Worm (Caenorhabditis elegans) whole organism, L1 larva: ENCODE results near the gene ZC449.1.
A peak's percentile ranks its signal among the peaks of the same experiment; 100 is the strongest.

Source experiments
- C16A3.4 ChIP-seq: fragments of 150-350 bp; optimal IDR thresholded peaks from 2 replicates; lab custom pipeline; 2014; ENCODE audit warnings: missing biosample characterization, missing genetic modification characterization
- aha-1 ChIP-seq: fragments of 150-350 bp; optimal IDR thresholded peaks from 2 replicates; lab custom pipeline; 2014; ENCODE audit warnings: missing biosample characterization, missing genetic modification characterization
- aly-2 ChIP-seq: fragments of 150-350 bp; optimal IDR thresholded peaks from 2 replicates; lab custom pipeline; 2014; ENCODE audit warnings: missing biosample characterization, missing genetic modification characterization
- blmp-1 ChIP-seq: fragments of 150-350 bp; optimal IDR thresholded peaks from 2 replicates; lab custom pipeline; 2014; ENCODE audit warnings: missing biosample characterization, missing genetic modification characterization
- ceh-8 ChIP-seq: fragments of 200-800 bp; sonication (Bioruptor generic); optimal IDR thresholded peaks from 2 replicates; lab custom pipeline; 2018; ENCODE audit warnings: mild to moderate bottlenecking, missing genetic modification characterization, moderate library complexity, missing compliant biosample characterization
- ceh-82 ChIP-seq, 3 experiments: fragments of 150-350 bp in 1 of 3; sonication (generic microtip) in 2 of 3; optimal IDR thresholded peaks; 2 replicates each; lab custom pipeline; 2014 to 2017; ENCODE audit warnings: missing biosample characterization in 3 of 3, missing genetic modification characterization in 3 of 3
- ceh-88 ChIP-seq: fragments of 200-800 bp; sonication (Bioruptor generic); IDR thresholded peaks from 2 replicates; pipeline ENCODE4 v1.3.6; 2022; ENCODE audit warnings: missing genetic modification characterization, missing compliant biosample characterization
- ces-1 ChIP-seq: fragments of 150-350 bp; optimal IDR thresholded peaks from 2 replicates; lab custom pipeline; 2014; ENCODE audit warnings: missing biosample characterization, missing genetic modification reagents, missing genetic modification characterization
- dpl-1 ChIP-seq, 3 experiments: fragments of 150-350 bp in 2 of 3; sonication (generic microtip) in 1 of 3; optimal IDR thresholded peaks; 2 replicates each; lab custom pipeline; 2014 to 2017; ENCODE audit warnings: missing biosample characterization in 3 of 3, missing genetic modification characterization in 3 of 3, missing genetic modification reagents in 3 of 3
- dsc-1 ChIP-seq: sonication (generic microtip); optimal IDR thresholded peaks from 2 replicates; lab custom pipeline; 2016; ENCODE audit warnings: mild to moderate bottlenecking, missing genetic modification characterization, missing compliant biosample characterization
- efl-1 ChIP-seq, 4 experiments: fragments of 150-350 bp; optimal IDR thresholded peaks in 3 of 4; peaks in 1 of 4; 1 replicate in 1 of 4; 2 replicates in 3 of 4; lab custom pipeline; 2014; ENCODE audit warnings: missing biosample characterization in 2 of 4, missing genetic modification characterization in 2 of 4, missing genetic modification reagents in 2 of 4
- efl-3 ChIP-seq: fragments of 200-800 bp; sonication (Bioruptor generic); optimal IDR thresholded peaks from 2 replicates; lab custom pipeline; 2018; ENCODE audit warnings: mild to moderate bottlenecking, missing genetic modification characterization, missing compliant biosample characterization
- egl-13 ChIP-seq: sonication (generic microtip); optimal IDR thresholded peaks from 2 replicates; lab custom pipeline; 2016; ENCODE audit warnings: missing genotype, missing genetic modification reagents, missing genetic modification characterization, missing compliant biosample characterization
- elt-2 ChIP-seq: sonication (generic microtip); optimal IDR thresholded peaks from 2 replicates; lab custom pipeline; 2016; ENCODE audit warnings: missing genetic modification characterization, mild to moderate bottlenecking, inconsistent platforms, missing compliant biosample characterization, missing genetic modification reagents
- ets-5 ChIP-seq: fragments of 200-800 bp; sonication (Bioruptor generic); IDR thresholded peaks from 2 replicates; pipeline ENCODE4 v1.3.6; 2022; ENCODE audit warnings: missing genetic modification characterization, missing compliant biosample characterization
- fkh-10 ChIP-seq: sonication (generic microtip); optimal IDR thresholded peaks from 2 replicates; lab custom pipeline; 2017; ENCODE audit warnings: missing biosample characterization, missing genetic modification reagents, missing genetic modification characterization
- fkh-4 ChIP-seq: sonication (generic microtip); optimal IDR thresholded peaks from 2 replicates; lab custom pipeline; 2016; ENCODE audit warnings: missing compliant biosample characterization, missing genetic modification characterization, borderline replicate concordance
- fkh-8 ChIP-seq: sonication (generic microtip); optimal IDR thresholded peaks from 2 replicates; lab custom pipeline; 2016; ENCODE audit warnings: mild to moderate bottlenecking, missing genetic modification characterization, missing compliant biosample characterization
- grh-1 ChIP-seq: fragments of 200-800 bp; sonication (Bioruptor generic); IDR thresholded peaks from 2 replicates; pipeline ENCODE4 v1.3.6; 2022; ENCODE audit warnings: missing genetic modification reagents, missing genetic modification characterization, missing compliant biosample characterization
- hlh-17 ChIP-seq: fragments of 200-800 bp; sonication (Bioruptor generic); optimal IDR thresholded peaks from 2 replicates; lab custom pipeline; 2018; ENCODE audit warnings: missing genetic modification characterization, mild to moderate bottlenecking, missing compliant biosample characterization, moderate library complexity, borderline replicate concordance
- hlh-4 ChIP-seq: sonication (generic microtip); optimal IDR thresholded peaks from 2 replicates; lab custom pipeline; 2016; ENCODE audit warnings: mild to moderate bottlenecking, missing genetic modification characterization, missing compliant biosample characterization
- hpl-2 ChIP-seq: fragments of 150-350 bp; optimal IDR thresholded peaks from 2 replicates; lab custom pipeline; 2014; ENCODE audit warnings: missing biosample characterization, missing genetic modification reagents, missing genetic modification characterization
- irx-1 ChIP-seq: sonication (generic microtip); optimal IDR thresholded peaks from 2 replicates; lab custom pipeline; 2016; ENCODE audit warnings: missing genetic modification characterization, missing compliant biosample characterization
- isw-1 ChIP-seq: fragments of 200-800 bp; sonication (Bioruptor generic); IDR thresholded peaks from 2 replicates; pipeline ENCODE4 v1.3.6; 2022; ENCODE audit warnings: missing genetic modification characterization, missing compliant biosample characterization
- lin-14 ChIP-seq: fragments of 200-800 bp; sonication (Bioruptor generic); optimal IDR thresholded peaks from 2 replicates; lab custom pipeline; 2018; ENCODE audit warnings: mild to moderate bottlenecking, missing genetic modification characterization, moderate library complexity, missing compliant biosample characterization
- lin-15B ChIP-seq: fragments of 150-350 bp; sonication (generic microtip); optimal IDR thresholded peaks from 3 replicates; lab custom pipeline; 2014; ENCODE audit warnings: missing biosample characterization, missing genetic modification characterization
- lin-35 ChIP-seq, 2 experiments: fragments of 150-350 bp; optimal IDR thresholded peaks; 2 replicates each; lab custom pipeline; 2014; ENCODE audit warnings: missing biosample characterization in 2 of 2, missing genetic modification characterization in 2 of 2, missing genetic modification reagents in 2 of 2
- lsy-2 ChIP-seq, 2 experiments: fragments of 150-350 bp; optimal IDR thresholded peaks; 2 replicates each; lab custom pipeline; 2014; ENCODE audit warnings: missing biosample characterization in 2 of 2, missing genetic modification characterization in 2 of 2
- mab-9 ChIP-seq: fragments of 200-800 bp; sonication (Bioruptor generic); IDR thresholded peaks from 2 replicates; pipeline ENCODE4 v1.3.6; 2022; ENCODE audit warnings: missing genetic modification reagents, missing genetic modification characterization, missing compliant biosample characterization
- mdl-1 ChIP-seq, 2 experiments: fragments of 150-350 bp; optimal IDR thresholded peaks; 2 replicates each; lab custom pipeline; 2014 to 2017; ENCODE audit warnings: missing biosample characterization in 2 of 2, missing genetic modification characterization in 2 of 2, inconsistent platforms in 1 of 2
- mep-1 ChIP-seq: fragments of 150-350 bp; optimal IDR thresholded peaks from 2 replicates; lab custom pipeline; 2014; ENCODE audit warnings: missing biosample characterization, missing genetic modification characterization
- nhr-11 ChIP-seq: fragments of 150-350 bp; optimal IDR thresholded peaks from 2 replicates; lab custom pipeline; 2014; ENCODE audit warnings: missing biosample characterization, missing genetic modification characterization
- nhr-19 ChIP-seq: fragments of 200-800 bp; sonication (Bioruptor generic); conservative IDR thresholded peaks from 2 replicates; pipeline ENCODE4 v1.3.6; 2022; ENCODE audit warnings: missing genetic modification characterization, missing compliant biosample characterization
- nhr-20 ChIP-seq: sonication (generic microtip); optimal IDR thresholded peaks from 2 replicates; lab custom pipeline; 2016; ENCODE audit warnings: mild to moderate bottlenecking, missing genetic modification characterization, missing compliant biosample characterization
- nhr-71 ChIP-seq: sonication (generic microtip); optimal IDR thresholded peaks from 2 replicates; lab custom pipeline; 2016; ENCODE audit warnings: mild to moderate bottlenecking, missing genetic modification characterization, moderate library complexity, missing compliant biosample characterization
- nhr-84 ChIP-seq: sonication (generic microtip); optimal IDR thresholded peaks from 2 replicates; lab custom pipeline; 2017; ENCODE audit warnings: missing biosample characterization, missing genetic modification characterization
- rnt-1 ChIP-seq: sonication (generic microtip); optimal IDR thresholded peaks from 2 replicates; lab custom pipeline; 2016; ENCODE audit warnings: mild to moderate bottlenecking, missing genetic modification characterization, moderate library complexity, missing compliant biosample characterization
- snpc-4 ChIP-seq: fragments of 150-350 bp; optimal IDR thresholded peaks from 2 replicates; lab custom pipeline; 2014; ENCODE audit warnings: missing biosample characterization, missing genetic modification characterization
- snu-23 ChIP-seq: sonication (generic microtip); optimal IDR thresholded peaks from 2 replicates; lab custom pipeline; 2016; ENCODE audit warnings: missing genetic modification characterization, missing compliant biosample characterization
- sup-37 ChIP-seq: fragments of 200-800 bp; sonication (Bioruptor generic); optimal IDR thresholded peaks from 2 replicates; lab custom pipeline; 2018; ENCODE audit warnings: mild to moderate bottlenecking, missing genetic modification characterization, missing compliant biosample characterization
- swsn-7 ChIP-seq: sonication (generic microtip); optimal IDR thresholded peaks from 2 replicates; lab custom pipeline; 2016; ENCODE audit warnings: missing genetic modification characterization, missing compliant biosample characterization
- tbx-2 ChIP-seq: sonication (generic microtip); optimal IDR thresholded peaks from 2 replicates; lab custom pipeline; 2016; ENCODE audit warnings: missing genetic modification characterization, missing compliant biosample characterization
- unc-130 ChIP-seq: fragments of 150-350 bp; optimal IDR thresholded peaks from 2 replicates; lab custom pipeline; 2017; ENCODE audit warnings: missing biosample characterization, missing genetic modification characterization, inconsistent platforms
- unc-30 ChIP-seq: sonication (generic microtip); optimal IDR thresholded peaks from 2 replicates; lab custom pipeline; 2017; ENCODE audit warnings: missing biosample characterization, missing genetic modification characterization
- unc-86 ChIP-seq: sonication (generic microtip); optimal IDR thresholded peaks from 2 replicates; lab custom pipeline; 2016; ENCODE audit warnings: missing genetic modification characterization, missing compliant biosample characterization
- unc-98 ChIP-seq: fragments of 200-800 bp; sonication (Bioruptor generic); IDR thresholded peaks from 2 replicates; pipeline ENCODE4 v1.3.6; 2022; ENCODE audit warnings: missing genetic modification characterization, missing compliant biosample characterization
- vab-15 ChIP-seq: sonication (generic microtip); optimal IDR thresholded peaks from 2 replicates; lab custom pipeline; 2017; ENCODE audit warnings: missing genotype, mild to moderate bottlenecking, missing genetic modification characterization, missing compliant biosample characterization
- xbp-1 ChIP-seq: sonication (generic microtip); optimal IDR thresholded peaks from 2 replicates; lab custom pipeline; 2016; ENCODE audit warnings: missing genetic modification characterization, missing compliant biosample characterization
- zag-1 ChIP-seq: fragments of 150-350 bp; optimal IDR thresholded peaks from 2 replicates; lab custom pipeline; 2014; ENCODE audit warnings: missing biosample characterization, missing genetic modification characterization
- zip-4 ChIP-seq: fragments of 200-800 bp; sonication (Bioruptor generic); optimal IDR thresholded peaks from 2 replicates; lab custom pipeline; 2018; ENCODE audit warnings: mild to moderate bottlenecking, missing genetic modification characterization, moderate library complexity, missing compliant biosample characterization
- ztf-11 ChIP-seq, 2 experiments: sonication (generic microtip); optimal IDR thresholded peaks; 2 replicates each; lab custom pipeline; 2016 to 2017; ENCODE audit warnings: missing genetic modification characterization in 2 of 2, missing biosample characterization in 1 of 2, missing compliant biosample characterization in 1 of 2
- ztf-4 ChIP-seq: fragments of 150-350 bp; optimal IDR thresholded peaks from 2 replicates; lab custom pipeline; 2014; ENCODE audit warnings: missing biosample characterization, missing genetic modification characterization

ZC449.1 gene

ce11 chrX:4982009-4982625, 42.1 kb upstream of the ZC449.1 start:
- TF ChIP-seq ceh-82 (tag; optimal IDR thresholded peaks at IDR 0.05; lab: Kevin White, UChicago) = peak in 2 of 3 experiments; percentile 58 to 66
- no peak for TF ChIP-seq nhr-11 (tag; lab: Kevin White, UChicago)
- TF ChIP-seq ces-1 (GFP tag; lab: Kevin White, UChicago) = no peak
- TF ChIP-seq hlh-4 (tag; lab: Kevin White, UChicago) = no peak
- peak; percentile 8 to 33 for TF ChIP-seq lsy-2 (tag; optimal IDR thresholded peaks at IDR 0.05; lab: Kevin White, UChicago)
- peak; percentile 25 for TF ChIP-seq isw-1
- peak; percentile 46; the same call in 1 of the 2 replicates for TF ChIP-seq mab-9 (GFP tag; lab: Robert Waterston, UW)
- peak; percentile 94 for TF ChIP-seq lin-14 (GFP tag; lab: Kevin White, UChicago)
- no peak for TF ChIP-seq fkh-4 (tag; lab: Kevin White, UChicago)
- peak; percentile 7 for TF ChIP-seq zip-4 (GFP tag; lab: Kevin White, UChicago)
- TF ChIP-seq snu-23 (GFP tag; lab: Kevin White, UChicago) = peak; percentile 26
- TF ChIP-seq ets-5 (GFP tag; lab: Robert Waterston, UW) = no peak
- TF ChIP-seq hpl-2 (GFP tag; lab: Kevin White, UChicago) = no peak
- 0 out of 2 replicates have a peak, but pooled peaks have one; percentile 14 for TF ChIP-seq unc-98 (GFP tag; lab: Robert Waterston, UW)
- TF ChIP-seq efl-3 (GFP tag; lab: Kevin White, UChicago) = no peak
- TF ChIP-seq lin-35 (GFP tag; optimal IDR thresholded peaks at IDR 0.05; lab: Kevin White, UChicago) = no peak
- peak in 1 of 2 experiments; percentile 28 for TF ChIP-seq ztf-11 (tag; optimal IDR thresholded peaks at IDR 0.05; lab: Kevin White, UChicago)
- TF ChIP-seq ztf-4 (tag; lab: Kevin White, UChicago) = peak; percentile 33
- no peak for TF ChIP-seq aly-2 (tag; lab: Kevin White, UChicago)
- TF ChIP-seq dpl-1 (GFP tag; optimal IDR thresholded peaks at IDR 0.05; lab: Kevin White, UChicago) = no peak
- peak; percentile 75 for TF ChIP-seq tbx-2 (tag; lab: Kevin White, UChicago)
- no peak for TF ChIP-seq C16A3.4 (tag; lab: Kevin White, UChicago)
- TF ChIP-seq egl-13 (tag; lab: Kevin White, UChicago) = no peak
- TF ChIP-seq rnt-1 = no peak
- TF ChIP-seq grh-1 (GFP tag; lab: Robert Waterston, UW) = no peak
- TF ChIP-seq snpc-4 (tag; lab: Kevin White, UChicago) = no peak
- peak; percentile 79 for TF ChIP-seq unc-86
- no peak for TF ChIP-seq aha-1 (tag; lab: Kevin White, UChicago)
- no peak for TF ChIP-seq unc-30 (tag; lab: Kevin White, UChicago)
- no peak for TF ChIP-seq nhr-20
- TF ChIP-seq nhr-84 = no peak
- no peak for TF ChIP-seq blmp-1 (tag; lab: Kevin White, UChicago)
- no peak for TF ChIP-seq dsc-1 (tag; lab: Kevin White, UChicago)
- TF ChIP-seq vab-15 (tag; lab: Kevin White, UChicago) = peak; percentile 28
- peak; percentile 34 for TF ChIP-seq fkh-10 (GFP tag; lab: Kevin White, UChicago)
- TF ChIP-seq unc-130 (tag; lab: Kevin White, UChicago) = no peak
- TF ChIP-seq zag-1 (tag; lab: Kevin White, UChicago) = no peak
- TF ChIP-seq hlh-17 (GFP tag; lab: Kevin White, UChicago) = no peak
- peak; percentile 71 for TF ChIP-seq ceh-8
- no peak for TF ChIP-seq ceh-88
- peak; percentile 84 for TF ChIP-seq fkh-8
- peak; percentile 35 for TF ChIP-seq mep-1 (tag; lab: Kevin White, UChicago)
- no peak for TF ChIP-seq sup-37 (GFP tag; lab: Kevin White, UChicago)
- peak; percentile 53 for TF ChIP-seq swsn-7 (tag; lab: Kevin White, UChicago)
- TF ChIP-seq irx-1 (tag; lab: Kevin White, UChicago) = no peak
- TF ChIP-seq nhr-71 (tag; lab: Kevin White, UChicago) = peak; percentile 68
- TF ChIP-seq xbp-1 = peak; percentile 29
- TF ChIP-seq elt-2 (tag; lab: Kevin White, UChicago) = no peak
- no peak for TF ChIP-seq mdl-1 (tag; optimal IDR thresholded peaks at IDR 0.05; lab: Kevin White, UChicago)
- TF ChIP-seq nhr-19 = peak; percentile 61
- TF ChIP-seq lin-15B = no peak
- peak in 1 of 2 experiments; percentile 10 for TF ChIP-seq efl-1 (optimal IDR thresholded peaks at IDR 0.05; lab: Kevin White, UChicago)
- TF ChIP-seq efl-1 (GFP tag; optimal IDR thresholded peaks at IDR 0.05 in 1 of 2; lab: Kevin White, UChicago) = no peak
